Worm (Caenorhabditis elegans): Measurements from ENCODE around the gene pcdr-1.

The pcdr-1 gene

ce11 chrX:15707366-15707892 is 40.9 kb downstream of the pcdr-1 start (continued):
- TF ChIP-seq hlh-13 (GFP tag; optimal IDR thresholded peaks at IDR 0.05) (no peak), fkh-10 (GFP tag; optimal IDR thresholded peaks at IDR 0.05) (no peak), fax-1 (tag; optimal IDR thresholded peaks at IDR 0.05) (peak; percentile 14), eyg-1 (tag; optimal IDR thresholded peaks at IDR 0.05) (no peak), madf-2 (tag; optimal IDR thresholded peaks at IDR 0.05) (peak; percentile 31), hlh-8 (tag; optimal IDR thresholded peaks at IDR 0.05) (no peak), C38D4.7 (GFP tag; optimal IDR thresholded peaks at IDR 0.05) (no peak), nhr-11 (tag; optimal IDR thresholded peaks at IDR 0.05) (no peak), ets-4 (tag; optimal IDR thresholded peaks at IDR 0.05) (peak; percentile 59), fkh-6 (tag; optimal IDR thresholded peaks at IDR 0.05) (no peak), dve-1 (tag; optimal IDR thresholded peaks at IDR 0.05) (peak; percentile 4), tbx-2 (tag; optimal IDR thresholded peaks at IDR 0.05) (peak; percentile 94), ttx-3 (tag; optimal IDR thresholded peaks at IDR 0.05) (peak; percentile 47), lin-11 (tag; optimal IDR thresholded peaks at IDR 0.05) (no peak), npax-4 (tag; optimal IDR thresholded peaks at IDR 0.05) (no peak), pax-1 (tag; optimal IDR thresholded peaks at IDR 0.05) (no peak), ceh-31 (tag; optimal IDR thresholded peaks at IDR 0.05) (peak; percentile 97), ceh-9 (tag; optimal IDR thresholded peaks at IDR 0.05) (no peak), lim-6 (tag; optimal IDR thresholded peaks at IDR 0.05) (no peak), hlh-6 (tag; optimal IDR thresholded peaks at IDR 0.05) (peak; percentile 64), ceh-45 (GFP tag; IDR thresholded peaks at IDR 0.05) (0 out of 2 replicates have a peak, but pooled peaks have one; percentile 25), Y22D7AL.16 (tag; optimal IDR thresholded peaks at IDR 0.05) (no peak), unc-86 (tag; optimal IDR thresholded peaks at IDR 0.05) (no peak), C08G9.2 (tag; optimal IDR thresholded peaks at IDR 0.05) (no peak), nfya-1 (tag; optimal IDR thresholded peaks at IDR 0.05) (peak; percentile 82)

ce11 chrX:15707913-15708312 is 41.4 kb downstream of the pcdr-1 start, which contains the start of gene nhr-48:
TSS of gene nhr-48 (plus strand) at chrX:15708213.
- no peak for TF ChIP-seq pqm-1 (tag; optimal IDR thresholded peaks at IDR 0.05)
- TF ChIP-seq fkh-10 (GFP tag; optimal IDR thresholded peaks at IDR 0.05): no peak
- TF ChIP-seq sox-2 (GFP tag; IDR thresholded peaks at IDR 0.05): no peak
- no peak for TF ChIP-seq K09A11.1 (tag; optimal IDR thresholded peaks at IDR 0.05; ENCODE audit: insufficient read depth)
- no peak for TF ChIP-seq elt-2 (tag; optimal IDR thresholded peaks at IDR 0.05)
- TF ChIP-seq Y22D7AL.16 (tag; optimal IDR thresholded peaks at IDR 0.05): no peak
- TF ChIP-seq che-1 (tag; optimal IDR thresholded peaks at IDR 0.05): no peak
- no peak for TF ChIP-seq unc-86 (tag; optimal IDR thresholded peaks at IDR 0.05)
- no peak for TF ChIP-seq unc-55 (GFP tag; optimal IDR thresholded peaks at IDR 0.05)
- TF ChIP-seq C38D4.7 (GFP tag; optimal IDR thresholded peaks at IDR 0.05): no peak
- TF ChIP-seq nhr-11 (tag; optimal IDR thresholded peaks at IDR 0.05): no peak
- no peak for TF ChIP-seq pha-4 (tag; optimal IDR thresholded peaks at IDR 0.05)
- no peak for TF ChIP-seq elt-4 (tag; optimal IDR thresholded peaks at IDR 0.05)
- no peak for TF ChIP-seq mec-3 (tag; optimal IDR thresholded peaks at IDR 0.05; ENCODE audit: borderline replicate concordance)
- TF ChIP-seq hlh-6 (tag; optimal IDR thresholded peaks at IDR 0.05): no peak
- TF ChIP-seq ceh-48 (tag; optimal IDR thresholded peaks at IDR 0.05): no peak
- no peak for TF ChIP-seq pat-9 (tag; optimal IDR thresholded peaks at IDR 0.05)
- no peak for TF ChIP-seq rnt-1 (tag; optimal IDR thresholded peaks at IDR 0.05)

DNA sequence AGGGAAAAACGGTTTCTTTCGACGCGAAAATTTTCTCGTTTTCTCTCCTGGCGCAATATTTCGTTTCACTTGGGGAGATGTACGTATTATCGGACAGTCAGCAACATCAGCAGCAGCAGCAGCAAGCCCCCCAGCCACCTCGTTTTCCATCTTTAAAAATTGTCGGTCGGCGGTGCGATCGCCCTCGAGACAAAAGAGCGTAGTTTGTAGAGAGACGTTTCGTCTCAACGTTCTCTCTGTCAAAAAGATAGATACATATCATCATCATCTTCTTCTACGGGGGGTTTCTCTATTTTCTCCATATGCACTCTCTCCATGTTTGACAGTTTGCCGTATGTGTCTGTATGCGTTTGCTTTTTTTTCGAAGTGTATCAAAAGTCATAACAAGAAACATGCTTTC is 43.0 kb downstream of the pcdr-1 start:
- TF ChIP-seq K09A11.1 (tag; optimal IDR thresholded peaks at IDR 0.05; ENCODE audit: insufficient read depth): no peak
- no peak for TF ChIP-seq nhr-11 (tag; optimal IDR thresholded peaks at IDR 0.05)
- TF ChIP-seq sox-2 (GFP tag; IDR thresholded peaks at IDR 0.05): no peak
- no peak for TF ChIP-seq pat-9 (tag; optimal IDR thresholded peaks at IDR 0.05)
- no peak for TF ChIP-seq hlh-6 (tag; optimal IDR thresholded peaks at IDR 0.05)
- TF ChIP-seq ceh-2 (tag; optimal IDR thresholded peaks at IDR 0.05): no peak
- TF ChIP-seq fax-1 (tag; optimal IDR thresholded peaks at IDR 0.05): no peak
- TF ChIP-seq unc-3 (GFP tag; conservative IDR thresholded peaks at IDR 0.05): no peak
- no peak for TF ChIP-seq unc-3 (tag; optimal IDR thresholded peaks at IDR 0.05)
- no peak for TF ChIP-seq ceh-18 (tag; optimal IDR thresholded peaks at IDR 0.05)
- no peak for TF ChIP-seq eyg-1 (tag; optimal IDR thresholded peaks at IDR 0.05)
- TF ChIP-seq C38D4.7 (GFP tag; optimal IDR thresholded peaks at IDR 0.05): no peak
- TF ChIP-seq ceh-34 (tag; optimal IDR thresholded peaks at IDR 0.05): no peak
- TF ChIP-seq fkh-10 (GFP tag; optimal IDR thresholded peaks at IDR 0.05): no peak
- TF ChIP-seq ets-4 (tag; optimal IDR thresholded peaks at IDR 0.05): no peak
- no peak for TF ChIP-seq ama-1 (optimal IDR thresholded peaks at IDR 0.05)
- TF ChIP-seq elt-2 (tag; optimal IDR thresholded peaks at IDR 0.05): no peak
- TF ChIP-seq lin-11 (tag; optimal IDR thresholded peaks at IDR 0.05): no peak
